Worm (Caenorhabditis elegans): ENCODE results near the gene ZK856.11.

The ZK856.11 gene

DNA sequence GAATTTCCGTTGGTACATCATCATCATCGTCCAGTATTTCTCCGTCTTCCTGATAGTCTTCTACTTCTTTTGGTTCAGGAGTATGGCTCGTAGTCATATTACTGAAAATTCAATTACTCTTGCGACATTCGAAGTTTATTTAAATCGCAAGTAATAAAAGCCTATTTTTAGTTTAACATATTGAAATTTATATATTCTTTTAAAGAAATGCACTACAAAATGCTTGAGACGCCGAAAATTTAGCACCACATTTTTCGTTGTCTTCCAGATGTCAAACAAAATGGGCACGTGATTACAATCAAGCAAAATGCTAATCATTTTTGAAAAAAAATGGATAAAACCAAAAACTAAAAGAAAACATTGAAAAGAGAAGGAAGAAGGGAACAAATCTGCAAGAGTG lies 7.3 kb upstream of the ZK856.11 start, which contains the start of gene zhit-3:
Gene zhit-3, minus strand, starts transcription at position 101 of the 400 bp plus-strand sequence.
- TF ChIP-seq mml-1 (tag; optimal IDR thresholded peaks at IDR 0.05) = no peak
- TF ChIP-seq nhr-76 (tag; optimal IDR thresholded peaks at IDR 0.05) = no peak
- no peak for TF ChIP-seq zag-1 (tag; optimal IDR thresholded peaks at IDR 0.05)
- TF ChIP-seq nhr-25 (tag; optimal IDR thresholded peaks at IDR 0.05) = no peak
- TF ChIP-seq ama-1 (optimal IDR thresholded peaks at IDR 0.05) = no peak
- no peak for TF ChIP-seq pqm-1 (tag; optimal IDR thresholded peaks at IDR 0.05)
- no peak for TF ChIP-seq aly-2 (tag; optimal IDR thresholded peaks at IDR 0.05)
- TF ChIP-seq elt-3 (tag; optimal IDR thresholded peaks at IDR 0.05) = no peak
- no peak for TF ChIP-seq egl-5 (tag; optimal IDR thresholded peaks at IDR 0.05)

DNA sequence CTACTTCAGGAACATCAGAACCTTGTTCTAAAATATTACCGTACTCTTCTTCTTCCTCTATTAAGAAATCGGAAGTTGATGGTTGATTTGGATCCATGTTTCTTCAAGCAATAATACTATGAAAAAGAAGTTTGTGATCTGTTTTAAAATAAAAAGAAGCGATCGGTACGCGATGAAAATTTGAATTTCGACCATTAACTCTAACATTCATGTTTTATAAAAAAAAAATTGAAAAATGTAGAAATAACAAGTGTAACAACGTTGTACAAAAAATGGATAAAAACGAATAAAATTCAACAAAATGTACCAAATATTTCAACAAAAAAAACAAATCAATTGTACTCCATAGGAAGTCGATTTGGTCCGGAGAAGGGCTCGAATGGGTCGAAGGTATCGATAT lies 5.5 kb upstream of the ZK856.11 start, which contains the start of gene tftc-3:
Gene tftc-3, minus strand, starts transcription at position 101 of the 400 bp plus-strand sequence.
- no peak for TF ChIP-seq elt-2 (tag; optimal IDR thresholded peaks at IDR 0.05)
- TF ChIP-seq ceh-16 (tag; optimal IDR thresholded peaks at IDR 0.05) = no peak

DNA sequence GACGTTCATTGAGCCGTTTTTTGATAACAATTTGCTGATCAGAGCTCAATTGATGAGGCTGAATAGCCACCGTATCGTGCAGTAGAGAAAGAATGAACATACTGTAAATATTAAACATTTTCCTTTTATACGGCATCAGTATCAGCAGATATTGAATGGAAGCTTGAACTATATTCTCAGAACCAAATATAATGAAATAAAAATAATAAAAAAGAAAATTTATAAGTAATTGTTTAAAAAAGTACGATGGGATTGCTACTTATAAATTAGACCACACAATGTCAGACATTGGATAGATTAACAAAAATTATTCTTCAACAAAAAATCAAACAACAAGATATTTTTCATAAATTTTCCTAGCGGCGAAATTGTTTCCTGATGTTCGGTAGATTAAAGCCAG lies 1.8 kb upstream of the ZK856.11 start, which contains the start of gene rpc-25:
Gene rpc-25, minus strand, starts transcription at position 101 of the 400 bp plus-strand sequence.
- TF ChIP-seq zag-1 (tag; optimal IDR thresholded peaks at IDR 0.05) (no peak), nhr-25 (tag; optimal IDR thresholded peaks at IDR 0.05) (no peak), eor-1 (tag; optimal IDR thresholded peaks at IDR 0.05) (no peak), mdl-1 (tag; optimal IDR thresholded peaks at IDR 0.05) (no peak), nhr-237 (tag; optimal IDR thresholded peaks at IDR 0.05) (no peak), lsy-12 (tag; optimal IDR thresholded peaks at IDR 0.05) (no peak), tbx-2 (tag; optimal IDR thresholded peaks at IDR 0.05) (no peak), ZK546.5 (tag; optimal IDR thresholded peaks at IDR 0.05) (no peak), ztf-4 (tag; optimal IDR thresholded peaks at IDR 0.05) (no peak), pha-4 (tag; optimal IDR thresholded peaks at IDR 0.05) (no peak)

DNA sequence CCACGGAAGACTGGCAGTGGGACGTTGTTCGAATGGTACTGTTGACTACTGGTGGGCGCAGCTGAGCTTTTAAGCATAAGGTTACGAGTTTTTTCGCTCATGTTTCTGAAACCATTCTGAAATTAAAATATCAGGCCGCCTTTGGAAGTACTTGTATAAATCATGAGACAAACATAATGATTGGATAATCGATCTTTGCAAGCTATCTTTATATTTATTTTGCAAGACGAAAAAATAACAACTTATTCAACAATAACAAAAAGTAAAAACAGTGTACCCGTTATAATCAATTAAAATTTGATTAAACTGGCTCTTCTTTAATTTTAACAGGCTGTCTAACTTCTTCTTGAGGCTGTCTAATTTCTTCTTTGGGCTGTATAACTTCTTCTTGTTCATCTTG lies 745 bp upstream of the ZK856.11 start, which contains the start of gene ZK856.16:
Gene ZK856.16, minus strand, starts transcription at position 101 of the 400 bp plus-strand sequence.
- TF ChIP-seq fkh-2 (tag; optimal IDR thresholded peaks at IDR 0.05) (no peak), nhr-12 (tag; optimal IDR thresholded peaks at IDR 0.05) (no peak), ceh-16 (tag; optimal IDR thresholded peaks at IDR 0.05) (no peak), nhr-25 (tag; optimal IDR thresholded peaks at IDR 0.05) (no peak), tbx-2 (tag; optimal IDR thresholded peaks at IDR 0.05) (no peak), nfya-1 (tag; optimal IDR thresholded peaks at IDR 0.05; ENCODE audit: insufficient read depth) (no peak), egl-27 (tag; optimal IDR thresholded peaks at IDR 0.05) (no peak), snpc-4 (tag; optimal IDR thresholded peaks at IDR 0.05) (no peak), elt-3 (tag; optimal IDR thresholded peaks at IDR 0.05) (no peak), nhr-67 (tag; optimal IDR thresholded peaks at IDR 0.05) (no peak), ceh-9 (tag; optimal IDR thresholded peaks at IDR 0.05) (no peak)

DNA sequence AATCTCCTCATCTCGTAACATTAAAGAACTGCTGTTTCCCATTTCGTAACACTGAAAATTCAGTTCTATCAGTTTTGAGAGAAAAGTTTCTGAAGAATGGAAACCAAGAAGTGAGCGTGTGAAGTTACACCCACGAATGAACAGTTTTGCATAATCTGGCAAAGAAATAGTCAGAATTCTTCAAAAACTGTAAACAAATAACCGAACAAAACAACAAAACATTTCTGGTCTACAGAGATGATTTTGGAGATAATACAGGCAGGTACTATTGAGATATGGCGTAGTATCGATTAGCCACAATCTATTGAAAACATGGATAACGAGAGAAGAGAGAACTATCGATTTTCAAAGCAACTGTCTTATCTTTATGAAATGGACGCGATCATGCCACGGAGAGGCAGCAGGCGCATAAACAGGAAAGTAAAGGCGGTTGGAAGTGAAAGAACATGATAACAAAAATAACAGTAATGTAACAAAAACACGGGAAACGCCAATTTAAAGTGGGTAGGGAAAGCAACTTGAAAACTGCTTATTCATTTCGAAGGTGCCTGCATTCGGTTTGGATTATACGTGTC lies 1.2 kb downstream of the ZK856.11 start, which contains the start of gene chpf-1:
Gene chpf-1, minus strand, starts transcription at position 51 of the 575 bp plus-strand sequence.
- no peak for TF ChIP-seq fkh-2 (tag; optimal IDR thresholded peaks at IDR 0.05)
- TF ChIP-seq aly-2 (tag; optimal IDR thresholded peaks at IDR 0.05) = no peak
- no peak for TF ChIP-seq unc-39 (tag; optimal IDR thresholded peaks at IDR 0.05)
- TF ChIP-seq elt-3 (tag; optimal IDR thresholded peaks at IDR 0.05) = peak in 1 of 3 experiments; percentile 14
- peak; percentile 41 for TF ChIP-seq snpc-4 (tag; optimal IDR thresholded peaks at IDR 0.05)
- no peak for TF ChIP-seq fkh-10 (GFP tag; optimal IDR thresholded peaks at IDR 0.05)
- no peak for TF ChIP-seq mdl-1 (tag; optimal IDR thresholded peaks at IDR 0.05)
- TF ChIP-seq pqm-1 (tag; optimal IDR thresholded peaks at IDR 0.05) = peak; percentile 91
- no peak for TF ChIP-seq nhr-77 (tag; optimal IDR thresholded peaks at IDR 0.05)
- no peak for TF ChIP-seq sea-2 (GFP tag; optimal IDR thresholded peaks at IDR 0.05)
- peak; percentile 86 for TF ChIP-seq ceh-28 (tag; optimal IDR thresholded peaks at IDR 0.05)
- no peak for TF ChIP-seq lin-15B (tag; optimal IDR thresholded peaks at IDR 0.05)
- TF ChIP-seq nhr-11 (tag; optimal IDR thresholded peaks at IDR 0.05) = no peak
- TF ChIP-seq nhr-25 (tag; optimal IDR thresholded peaks at IDR 0.05) = no peak
- no peak for TF ChIP-seq nhr-28 (tag; optimal IDR thresholded peaks at IDR 0.05)
- TF ChIP-seq fos-1 (tag; optimal IDR thresholded peaks at IDR 0.05) = no peak
- no peak for TF ChIP-seq pha-4 (tag; optimal IDR thresholded peaks at IDR 0.05)
- no peak for TF ChIP-seq eor-1 (tag; optimal IDR thresholded peaks at IDR 0.05)
- no peak for TF ChIP-seq egl-27 (tag; optimal IDR thresholded peaks at IDR 0.05)
- no peak for TF ChIP-seq nhr-12 (tag; optimal IDR thresholded peaks at IDR 0.05)
- no peak for TF ChIP-seq unc-62 (GFP tag; optimal IDR thresholded peaks at IDR 0.05)
- no peak for TF ChIP-seq tbx-2 (tag; optimal IDR thresholded peaks at IDR 0.05)
- no peak for TF ChIP-seq ztf-11 (tag; optimal IDR thresholded peaks at IDR 0.05)
- no peak for TF ChIP-seq R02D3.7 (tag; optimal IDR thresholded peaks at IDR 0.05)
- TF ChIP-seq ceh-82 (tag; optimal IDR thresholded peaks at IDR 0.05) = no peak
- TF ChIP-seq nhr-43 (tag; optimal IDR thresholded peaks at IDR 0.05; ENCODE audit: poor library complexity, severe bottlenecking) = peak; percentile 34
- TF ChIP-seq zag-1 (tag; optimal IDR thresholded peaks at IDR 0.05) = no peak
- TF ChIP-seq hmg-11 (tag; optimal IDR thresholded peaks at IDR 0.05) = no peak
- no peak for TF ChIP-seq jun-1 (tag; optimal IDR thresholded peaks at IDR 0.05)
- TF ChIP-seq daf-12 (tag; optimal IDR thresholded peaks at IDR 0.05) = no peak
- TF ChIP-seq nhr-23 (tag; optimal IDR thresholded peaks at IDR 0.05) = peak; percentile 42
